Fruit fly (Drosophila melanogaster): ENCODE data around the gene CG4045.

CG4045 gene

dm6 chrX:2041312-2041918, 34.3 kb downstream of the CG4045 start, which contains the start of gene CG4313 (continued):
- peak; percentile 33 for TF ChIP-seq dsx (GFP tag; optimal IDR thresholded peaks at IDR 0.05; ENCODE audit: poor library complexity, severe bottlenecking)
- TF ChIP-seq CG1621 (tag; optimal IDR thresholded peaks at IDR 0.05) = peak; percentile 42
- peak; percentile 41 for TF ChIP-seq CG11902 (GFP tag; optimal IDR thresholded peaks at IDR 0.05)
- TF ChIP-seq eg (GFP tag; IDR thresholded peaks at IDR 0.05) = no peak; the same call in 1 of the 3 replicates
- TF ChIP-seq Ets21C (GFP tag; optimal IDR thresholded peaks at IDR 0.05) = peak; percentile 72
- peak; percentile 61 for TF ChIP-seq CG8319 (GFP tag; optimal IDR thresholded peaks at IDR 0.05)
- TF ChIP-seq CG8119 (GFP tag; IDR thresholded peaks at IDR 0.05) = 0 out of 3 replicates have a peak, but pooled peaks have one; percentile 32
- TF ChIP-seq CG6163 (GFP tag; IDR thresholded peaks at IDR 0.05) = no peak; the same call in 2 of the 3 replicates
- peak; percentile 46 for TF ChIP-seq CG10669 (GFP tag; optimal IDR thresholded peaks at IDR 0.05)
- TF ChIP-seq OdsH (GFP tag; optimal IDR thresholded peaks at IDR 0.05) = peak; percentile 71
- TF ChIP-seq Met (GFP tag; optimal IDR thresholded peaks at IDR 0.05) = peak; percentile 76
- TF ChIP-seq lz (GFP tag; optimal IDR thresholded peaks at IDR 0.05) = peak; percentile 84
- no peak for TF ChIP-seq Hr38 (GFP tag; optimal IDR thresholded peaks at IDR 0.05)
- TF ChIP-seq CG7368 (GFP tag; optimal IDR thresholded peaks at IDR 0.05) = peak; percentile 38
- TF ChIP-seq CG11762 (GFP tag; optimal IDR thresholded peaks at IDR 0.05; ENCODE audit: insufficient read depth) = peak; percentile 26
- TF ChIP-seq CG32006 (GFP tag; optimal IDR thresholded peaks at IDR 0.05) = peak; percentile 65
- 0 out of 2 replicates have a peak, but pooled peaks have one; percentile 26 for TF ChIP-seq Gug (GFP tag; IDR thresholded peaks at IDR 0.05)
- peak; percentile 82 for TF ChIP-seq cyc (GFP tag; optimal IDR thresholded peaks at IDR 0.05)
- peak; percentile 54 for TF ChIP-seq CG6276 (GFP tag; optimal IDR thresholded peaks at IDR 0.05)
- peak; percentile 74 for TF ChIP-seq Smox (GFP tag; optimal IDR thresholded peaks at IDR 0.05)
- TF ChIP-seq CG6854 (GFP tag; optimal IDR thresholded peaks at IDR 0.05) = no peak

- TF ChIP-seq CG32006 (GFP tag; optimal IDR thresholded peaks at IDR 0.05) (no peak), CG6163 (GFP tag; IDR thresholded peaks at IDR 0.05) (no peak), fkh (GFP tag; optimal IDR thresholded peaks at IDR 0.05) (no peak), CG11902 (GFP tag; optimal IDR thresholded peaks at IDR 0.05) (no peak), Ets96B (tag; optimal IDR thresholded peaks at IDR 0.05) (no peak), Hr38 (GFP tag; optimal IDR thresholded peaks at IDR 0.05) (no peak)
These were observed 38.1 kb downstream of the CG4045 start for dm6 chrX:2037605-2038004.

- TF ChIP-seq CG11902 (GFP tag; optimal IDR thresholded peaks at IDR 0.05) = no peak
- no peak for TF ChIP-seq spab (GFP tag; optimal IDR thresholded peaks at IDR 0.05)
- TF ChIP-seq svp (GFP tag) = peak; percentile 68
- peak; percentile 38; the same call in 1 of the 3 replicates for TF ChIP-seq CG8119 (GFP tag; IDR thresholded peaks at IDR 0.05)
- TF ChIP-seq vri (GFP tag; optimal IDR thresholded peaks at IDR 0.05) = no peak
- no peak for TF ChIP-seq CG10669 (GFP tag; optimal IDR thresholded peaks at IDR 0.05)
- TF ChIP-seq ss (GFP tag; optimal IDR thresholded peaks at IDR 0.05) = no peak
- no peak for TF ChIP-seq CG16779 (tag; optimal IDR thresholded peaks at IDR 0.05)
- peak; percentile 34 for TF ChIP-seq OdsH (GFP tag; optimal IDR thresholded peaks at IDR 0.05)
- peak; percentile 19 for TF ChIP-seq acj6 (GFP tag; optimal IDR thresholded peaks at IDR 0.05)
- peak; percentile 59 for TF ChIP-seq Hr4 (GFP tag; optimal IDR thresholded peaks at IDR 0.05)
- TF ChIP-seq CG6163 (GFP tag; IDR thresholded peaks at IDR 0.05) = no peak
- TF ChIP-seq fd85E (GFP tag; optimal IDR thresholded peaks at IDR 0.05) = no peak
- TF ChIP-seq achi (GFP tag; optimal IDR thresholded peaks at IDR 0.05) = peak; percentile 8
- TF ChIP-seq CG6276 (GFP tag; optimal IDR thresholded peaks at IDR 0.05) = peak; percentile 42
- TF ChIP-seq Blimp-1 (GFP tag; optimal IDR thresholded peaks at IDR 0.05) = peak; percentile 7
- peak; percentile 54 for TF ChIP-seq lz (GFP tag; optimal IDR thresholded peaks at IDR 0.05)
- peak; percentile 0 for TF ChIP-seq Smox (GFP tag; optimal IDR thresholded peaks at IDR 0.05)
- peak; percentile 47 for TF ChIP-seq CG4318 (GFP tag; optimal IDR thresholded peaks at IDR 0.05)
- peak; percentile 23 for TF ChIP-seq pdm3 (GFP tag; optimal IDR thresholded peaks at IDR 0.05)
- TF ChIP-seq CG3032 (tag; optimal IDR thresholded peaks at IDR 0.05) = no peak
- TF ChIP-seq CG6854 (GFP tag; optimal IDR thresholded peaks at IDR 0.05) = peak; percentile 38
- no peak for TF ChIP-seq CG7368 (GFP tag; optimal IDR thresholded peaks at IDR 0.05)
- TF ChIP-seq CG11294 (GFP tag; IDR thresholded peaks at IDR 0.05) = no peak
- no peak for TF ChIP-seq CG8319 (GFP tag; optimal IDR thresholded peaks at IDR 0.05)
- TF ChIP-seq Hr38 (GFP tag; optimal IDR thresholded peaks at IDR 0.05) = no peak
- TF ChIP-seq Lpt (GFP tag; optimal IDR thresholded peaks at IDR 0.05) = peak; percentile 24
- TF ChIP-seq Eip75B (GFP tag; optimal IDR thresholded peaks at IDR 0.05) = peak; percentile 29
- TF ChIP-seq CG32006 (GFP tag; optimal IDR thresholded peaks at IDR 0.05) = peak; percentile 72
- TF ChIP-seq dac (GFP tag; optimal IDR thresholded peaks at IDR 0.05) = no peak
- peak; percentile 14 for TF ChIP-seq Ets21C (GFP tag; optimal IDR thresholded peaks at IDR 0.05)
- no peak for TF ChIP-seq Eip93F (GFP tag; optimal IDR thresholded peaks at IDR 0.05)
- peak; percentile 21 for TF ChIP-seq cyc (GFP tag; optimal IDR thresholded peaks at IDR 0.05)
- TF ChIP-seq fd59A (GFP tag; optimal IDR thresholded peaks at IDR 0.05) = no peak
These were observed 38.8 kb downstream of the CG4045 start for dm6 chrX:2036800-2037488.

Data from whole organism, prepupa.